Fruit fly (Drosophila melanogaster) S2 (cell line): Measurements from ENCODE around the gene sofe.

Experiments
- CG8478 ChIP-seq: fragments of >200 bp; optimal IDR thresholded peaks from 2 replicates; lab custom pipeline; 2018
- CTCF ChIP-seq, 2 experiments: fragments of >200 bp; optimal IDR thresholded peaks; 2 replicates each; lab custom pipeline; 2018

dm6 chrX:10845256-10845655 lies 12.0 kb downstream of the sofe start:
- TF ChIP-seq CG8478 (lab: Kevin White, UChicago) (no peak), CTCF (optimal IDR thresholded peaks at IDR 0.05; lab: Kevin White, UChicago) (no peak)
